Worm (Caenorhabditis elegans) whole organism, L3 larva: ENCODE data around the gene dhs-16.

ENCODE experiments used
- ama-1 ChIP-seq: fragments of 150-350 bp; optimal IDR thresholded peaks from 2 replicates; lab custom pipeline; 2018
- ceh-82 ChIP-seq: fragments of 150-350 bp; optimal IDR thresholded peaks from 2 replicates; lab custom pipeline; 2014; ENCODE audit warnings: missing biosample characterization, missing genetic modification characterization
- egl-27 ChIP-seq: sonication (generic microtip); optimal IDR thresholded peaks from 4 replicates; lab custom pipeline; 2017; ENCODE audit warnings: missing biosample characterization, missing genetic modification reagents, missing genetic modification characterization
- lin-39 ChIP-seq: fragments of 150-350 bp; optimal IDR thresholded peaks from 2 replicates; lab custom pipeline; 2018; ENCODE audit warnings: missing biosample characterization, missing genetic modification reagents, missing genetic modification characterization
- nhr-23 ChIP-seq: fragments of 150-350 bp; optimal IDR thresholded peaks from 2 replicates; lab custom pipeline; 2014; ENCODE audit warnings: missing biosample characterization, missing genetic modification reagents, missing genetic modification characterization
- nhr-25 ChIP-seq: sonication (generic microtip); optimal IDR thresholded peaks from 2 replicates; lab custom pipeline; 2017; ENCODE audit warnings: missing biosample characterization, missing genetic modification characterization
- nhr-76 ChIP-seq: fragments of 150-350 bp; sonication (generic microtip); optimal IDR thresholded peaks from 5 replicates; lab custom pipeline; 2014; ENCODE audit warnings: missing biosample characterization, missing genetic modification characterization
- tbx-2 ChIP-seq: sonication (generic microtip); optimal IDR thresholded peaks from 2 replicates; lab custom pipeline; 2016; ENCODE audit warnings: mild to moderate bottlenecking, missing genetic modification characterization, missing compliant biosample characterization
- unc-39 ChIP-seq: sonication (generic microtip); optimal IDR thresholded peaks from 4 replicates; lab custom pipeline; 2017; ENCODE audit warnings: missing biosample characterization, missing genetic modification characterization
- zag-1 ChIP-seq: fragments of 150-350 bp; optimal IDR thresholded peaks from 2 replicates; lab custom pipeline; 2014; ENCODE audit warnings: missing biosample characterization, missing genetic modification characterization
- ztf-11 ChIP-seq: fragments of 150-350 bp; optimal IDR thresholded peaks from 2 replicates; lab custom pipeline; 2014; ENCODE audit warnings: missing biosample characterization, missing genetic modification characterization

DNA sequence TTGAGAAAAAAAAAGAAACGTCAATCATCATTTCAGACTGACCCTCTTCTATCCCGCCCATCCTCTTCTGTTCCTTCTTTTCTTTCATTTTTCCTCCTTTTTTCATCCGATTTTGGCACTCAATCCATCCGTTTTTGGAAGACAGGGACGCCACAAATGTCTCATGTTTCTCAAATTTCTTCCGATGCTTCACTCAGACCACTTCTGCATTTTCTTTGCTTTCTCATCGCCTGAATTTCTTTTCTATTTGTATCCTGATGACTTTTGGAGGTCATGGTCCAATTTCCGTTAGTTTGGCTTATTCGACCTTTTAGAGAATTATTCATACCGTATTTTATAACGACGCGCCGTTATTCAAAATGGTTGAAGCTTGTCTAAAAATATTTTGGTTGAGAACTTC lies 11.0 kb upstream of the dhs-16 start:
- no peak for TF ChIP-seq nhr-25 (tag; lab: Kevin White, UChicago)
- no peak for TF ChIP-seq nhr-23 (tag; lab: Kevin White, UChicago)
- TF ChIP-seq egl-27: no peak
- no peak for TF ChIP-seq lin-39 (tag; lab: Kevin White, UChicago)
- no peak for TF ChIP-seq nhr-76 (tag; lab: Kevin White, UChicago)
- no peak for TF ChIP-seq ama-1 (lab: Kevin White, UChicago)
- TF ChIP-seq unc-39: no peak
- no peak for TF ChIP-seq ztf-11 (tag; lab: Kevin White, UChicago)
- no peak for TF ChIP-seq tbx-2 (tag; lab: Kevin White, UChicago)
- no peak for TF ChIP-seq ceh-82 (tag; lab: Kevin White, UChicago)
- TF ChIP-seq zag-1: no peak
